Worm (Caenorhabditis elegans) whole organism, young adult: Measurements from ENCODE around the gene hrg-5.

ENCODE experiments used
- B0035.1 ChIP-seq: sonication (generic microtip); optimal IDR thresholded peaks from 2 replicates; lab custom pipeline; 2016; ENCODE audit warnings: missing genetic modification characterization, mild to moderate bottlenecking, missing compliant biosample characterization, missing genotype, missing genetic modification reagents
- C06A6.2 ChIP-seq: fragments of 200-800 bp; sonication (Bioruptor generic); conservative IDR thresholded peaks from 2 replicates; pipeline ENCODE4 v1.3.6; 2022; ENCODE audit warnings: missing genetic modification characterization, missing compliant biosample characterization
- D2030.7 ChIP-seq: fragments of 200-800 bp; sonication (Bioruptor generic); IDR thresholded peaks from 2 replicates; pipeline ENCODE4 v1.3.6; 2022; ENCODE audit warnings: missing genetic modification reagents, missing genetic modification characterization, missing compliant biosample characterization
- F10E7.11 ChIP-seq: sonication (generic microtip); optimal IDR thresholded peaks from 2 replicates; lab custom pipeline; 2017; ENCODE audit warnings: mild to moderate bottlenecking, missing genetic modification characterization, moderate library complexity, missing compliant biosample characterization
- F22D6.2 ChIP-seq: sonication (generic microtip); optimal IDR thresholded peaks from 2 replicates; lab custom pipeline; 2016; ENCODE audit warnings: mild to moderate bottlenecking, missing genetic modification characterization, missing compliant biosample characterization
- F23B12.7 ChIP-seq: sonication (generic microtip); optimal IDR thresholded peaks from 2 replicates; lab custom pipeline; 2017; ENCODE audit warnings: missing genetic modification characterization, mild to moderate bottlenecking, missing compliant biosample characterization, antibody characterized with exemption, moderate library complexity; ENCODE audit not compliant: insufficient read depth
- F49E8.2 ChIP-seq: sonication (generic microtip); optimal IDR thresholded peaks from 3 replicates; lab custom pipeline; 2017; ENCODE audit warnings: missing genetic modification characterization, mild to moderate bottlenecking, missing compliant biosample characterization, antibody characterized with exemption, moderate library complexity; ENCODE audit not compliant: insufficient read depth
- F55B11.4 ChIP-seq: sonication (generic microtip); optimal IDR thresholded peaks from 2 replicates; lab custom pipeline; 2016; ENCODE audit warnings: missing compliant biosample characterization, missing genetic modification characterization, borderline replicate concordance; ENCODE audit not compliant: insufficient read depth
- F57A8.1 ChIP-seq: fragments of 200-800 bp; sonication (Bioruptor generic); optimal IDR thresholded peaks from 2 replicates; lab custom pipeline; 2018; ENCODE audit warnings: mild to moderate bottlenecking, missing genetic modification characterization, moderate library complexity, missing compliant biosample characterization
- T26A5.8 ChIP-seq: sonication (generic microtip); optimal IDR thresholded peaks from 2 replicates; lab custom pipeline; 2016; ENCODE audit warnings: missing genetic modification characterization, missing compliant biosample characterization
- Y53F4B.3 ChIP-seq: fragments of 200-800 bp; sonication (Bioruptor generic); IDR thresholded peaks from 2 replicates; pipeline ENCODE4 v1.3.6; 2022; ENCODE audit warnings: missing genetic modification reagents, missing genetic modification characterization, missing compliant biosample characterization
- Y79H2A.3 ChIP-seq: fragments of 200-800 bp; sonication (Bioruptor generic); conservative IDR thresholded peaks from 2 replicates; pipeline ENCODE4 v1.3.6; 2022; ENCODE audit warnings: missing genetic modification reagents, missing genetic modification characterization, missing compliant biosample characterization
- Y95B8A.8 ChIP-seq: fragments of 200-800 bp; sonication (Bioruptor generic); IDR thresholded peaks from 2 replicates; pipeline ENCODE4 v1.3.6; 2022; ENCODE audit warnings: missing genetic modification reagents, missing genetic modification characterization, missing compliant biosample characterization
- ZK185.1 ChIP-seq: sonication (generic microtip); optimal IDR thresholded peaks from 2 replicates; lab custom pipeline; 2016; ENCODE audit warnings: mild to moderate bottlenecking, missing genetic modification characterization, missing compliant biosample characterization; ENCODE audit not compliant: poor library complexity, severe bottlenecking
- attf-3 ChIP-seq: fragments of 200-800 bp; sonication (Bioruptor generic); conservative IDR thresholded peaks from 2 replicates; pipeline ENCODE4 v1.3.6; 2022; ENCODE audit warnings: missing genetic modification reagents, missing genetic modification characterization, missing compliant biosample characterization
- ceh-100 ChIP-seq: fragments of 200-800 bp; sonication (Bioruptor generic); IDR thresholded peaks from 2 replicates; pipeline ENCODE4 v1.3.6; 2022; ENCODE audit warnings: missing genetic modification reagents, missing genetic modification characterization, missing compliant biosample characterization
- ceh-58 ChIP-seq: fragments of 200-800 bp; sonication (Bioruptor generic); IDR thresholded peaks from 2 replicates; pipeline ENCODE4 v1.3.6; 2022; ENCODE audit warnings: missing genetic modification characterization, missing compliant biosample characterization
- ceh-79 ChIP-seq: sonication (generic microtip); optimal IDR thresholded peaks from 2 replicates; lab custom pipeline; 2017; ENCODE audit warnings: mild to moderate bottlenecking, missing genetic modification characterization, missing compliant biosample characterization
- chd-7 ChIP-seq: sonication (generic microtip); optimal IDR thresholded peaks from 2 replicates; lab custom pipeline; 2016; ENCODE audit warnings: mild to moderate bottlenecking, missing genetic modification characterization, moderate library complexity, missing compliant biosample characterization
- die-1 ChIP-seq: sonication (generic microtip); optimal IDR thresholded peaks from 2 replicates; lab custom pipeline; 2016; ENCODE audit warnings: missing genotype, mild to moderate bottlenecking, missing genetic modification characterization, missing compliant biosample characterization
- dpl-1 ChIP-seq: fragments of 150-350 bp; optimal IDR thresholded peaks from 2 replicates; lab custom pipeline; 2014; ENCODE audit warnings: missing biosample characterization, missing genetic modification reagents, missing genetic modification characterization
- egl-18 ChIP-seq: fragments of 200-800 bp; sonication (Bioruptor generic); IDR thresholded peaks from 2 replicates; pipeline ENCODE4 v1.3.6; 2022; ENCODE audit warnings: missing genetic modification reagents, missing genetic modification characterization, missing compliant biosample characterization
- ekl-4 ChIP-seq: fragments of 200-800 bp; sonication (Bioruptor generic); IDR thresholded peaks from 2 replicates; pipeline ENCODE4 v1.3.6; 2022; ENCODE audit warnings: missing genetic modification reagents, missing genetic modification characterization, missing compliant biosample characterization
- gei-17 ChIP-seq: fragments of 200-800 bp; sonication (Bioruptor generic); optimal IDR thresholded peaks from 2 replicates; lab custom pipeline; 2018; ENCODE audit warnings: mild to moderate bottlenecking, missing genetic modification characterization, missing compliant biosample characterization
- hlh-12 ChIP-seq: sonication (generic microtip); optimal IDR thresholded peaks from 2 replicates; lab custom pipeline; 2016; ENCODE audit warnings: missing genetic modification characterization, missing compliant biosample characterization
- hlh-26 ChIP-seq: fragments of 200-800 bp; sonication (Bioruptor generic); conservative IDR thresholded peaks from 2 replicates; pipeline ENCODE4 v1.3.6; 2022; ENCODE audit warnings: missing genetic modification reagents, missing genetic modification characterization, missing compliant biosample characterization
- hmg-20 ChIP-seq: fragments of 200-800 bp; sonication (Bioruptor generic); IDR thresholded peaks from 2 replicates; pipeline ENCODE4 v1.3.6; 2022; ENCODE audit warnings: missing genetic modification reagents, missing genetic modification characterization, missing compliant biosample characterization
- hsf-1 ChIP-seq: fragments of 200-800 bp; sonication (Bioruptor generic); IDR thresholded peaks from 2 replicates; pipeline ENCODE4 v1.3.6; 2022; ENCODE audit warnings: missing genetic modification reagents, missing genetic modification characterization, missing compliant biosample characterization
- lin-35 ChIP-seq, 3 experiments: fragments of 150-350 bp in 2 of 3; sonication (generic microtip) in 1 of 3; optimal IDR thresholded peaks; 2 replicates each; lab custom pipeline; 2014 to 2018; ENCODE audit warnings: missing biosample characterization in 3 of 3, missing genetic modification characterization in 3 of 3, missing genetic modification reagents in 3 of 3
- lir-1 ChIP-seq: fragments of 200-800 bp; sonication (Bioruptor generic); conservative IDR thresholded peaks from 2 replicates; pipeline ENCODE4 v1.3.6; 2022; ENCODE audit warnings: missing genetic modification reagents, missing genetic modification characterization, missing compliant biosample characterization
- madf-3 ChIP-seq: fragments of 200-800 bp; sonication (Bioruptor generic); IDR thresholded peaks from 2 replicates; pipeline ENCODE4 v1.3.6; 2022; ENCODE audit warnings: missing genetic modification reagents, missing genetic modification characterization, missing compliant biosample characterization
- madf-8 ChIP-seq: fragments of 200-800 bp; sonication (Bioruptor generic); conservative IDR thresholded peaks from 2 replicates; pipeline ENCODE4 v1.3.6; 2022; ENCODE audit warnings: missing genetic modification reagents, missing genetic modification characterization, missing compliant biosample characterization
- mxl-1 ChIP-seq: sonication (generic microtip); optimal IDR thresholded peaks from 2 replicates; lab custom pipeline; 2016; ENCODE audit warnings: missing genetic modification characterization, missing compliant biosample characterization
- nfya-1 ChIP-seq: sonication (generic microtip); optimal IDR thresholded peaks from 2 replicates; lab custom pipeline; 2017; ENCODE audit warnings: antibody characterized with exemption, missing compliant biosample characterization, missing genetic modification characterization, borderline replicate concordance; ENCODE audit not compliant: insufficient read depth
- nfyb-1 ChIP-seq: fragments of 200-800 bp; sonication (Bioruptor generic); IDR thresholded peaks from 2 replicates; pipeline ENCODE4 v1.3.6; 2022; ENCODE audit warnings: missing genetic modification reagents, missing genetic modification characterization, missing compliant biosample characterization
- nhr-80 ChIP-seq: sonication (generic microtip); optimal IDR thresholded peaks from 2 replicates; lab custom pipeline; 2016; ENCODE audit warnings: missing genetic modification characterization, missing compliant biosample characterization
- pbrm-1 ChIP-seq: fragments of 200-800 bp; sonication (Bioruptor generic); IDR thresholded peaks from 2 replicates; pipeline ENCODE4 v1.3.6; 2022; ENCODE audit warnings: missing genetic modification reagents, missing genetic modification characterization, missing compliant biosample characterization
- rcor-1 ChIP-seq: fragments of 200-800 bp; sonication (Bioruptor generic); IDR thresholded peaks from 2 replicates; pipeline ENCODE4 v1.3.6; 2022; ENCODE audit warnings: missing genetic modification reagents, missing genetic modification characterization, missing compliant biosample characterization
- repo-1 ChIP-seq: sonication (generic microtip); optimal IDR thresholded peaks from 2 replicates; lab custom pipeline; 2017; ENCODE audit warnings: mild to moderate bottlenecking, missing genetic modification characterization, missing compliant biosample characterization
- sdz-38 ChIP-seq: sonication (generic microtip); optimal IDR thresholded peaks from 2 replicates; lab custom pipeline; 2016; ENCODE audit warnings: missing genotype, missing genetic modification characterization, missing compliant biosample characterization
- somi-1 ChIP-seq: fragments of 200-800 bp; sonication (Bioruptor generic); optimal IDR thresholded peaks from 2 replicates; lab custom pipeline; 2018; ENCODE audit warnings: mild to moderate bottlenecking, missing genetic modification characterization, missing compliant biosample characterization
- tbp1 ChIP-seq: fragments of 200-800 bp; sonication (Bioruptor generic); optimal IDR thresholded peaks from 2 replicates; lab custom pipeline; 2018; ENCODE audit warnings: mild to moderate bottlenecking, missing genetic modification characterization, missing compliant biosample characterization
- tbx-9 ChIP-seq: sonication (generic microtip); optimal IDR thresholded peaks from 2 replicates; lab custom pipeline; 2016; ENCODE audit warnings: borderline replicate concordance, missing genetic modification characterization, inconsistent platforms, missing compliant biosample characterization
- zfh-2 ChIP-seq: fragments of 200-800 bp; sonication (Bioruptor generic); conservative IDR thresholded peaks from 2 replicates; pipeline ENCODE4 v1.3.6; 2022; ENCODE audit warnings: missing genetic modification reagents, missing genetic modification characterization, missing compliant biosample characterization
- ztf-25 ChIP-seq: fragments of 200-800 bp; sonication (Bioruptor generic); IDR thresholded peaks from 2 replicates; pipeline ENCODE4 v1.3.6; 2022; ENCODE audit warnings: missing genetic modification reagents, missing genetic modification characterization, missing compliant biosample characterization
- ztf-28 ChIP-seq: fragments of 200-800 bp; sonication (Bioruptor generic); IDR thresholded peaks from 2 replicates; pipeline ENCODE4 v1.3.6; 2022; ENCODE audit warnings: missing genetic modification reagents, missing genetic modification characterization, missing compliant biosample characterization

Gene hrg-5

ce11 chrIV:11026648-11027047, 2.6 kb downstream of the hrg-5 start (continued):
- TF ChIP-seq Y95B8A.8 (GFP tag; lab: Robert Waterston, UW) (no peak), repo-1 (tag; lab: Kevin White, UChicago) (no peak), attf-3 (no peak), madf-3 (GFP tag; lab: Robert Waterston, UW) (0 out of 2 replicates have a peak, but pooled peaks have one; percentile 6), hsf-1 (GFP tag; lab: Robert Waterston, UW) (peak; percentile 13; the same call in 1 of the 2 replicates), lir-1 (GFP tag; lab: Robert Waterston, UW) (no peak), rcor-1 (GFP tag; lab: Robert Waterston, UW) (no peak), nhr-80 (no peak), C06A6.2 (GFP tag; lab: Robert Waterston, UW) (no peak), tbp1 (GFP tag; lab: Kevin White, UChicago) (no peak)
- TF ChIP-seq, all 124 proteins: peak for 6

- peak; percentile 88 for TF ChIP-seq F49E8.2 (tag; lab: Kevin White, UChicago)
- peak; percentile 79; the same call in 1 of the 2 replicates for TF ChIP-seq Y53F4B.3 (GFP tag; lab: Robert Waterston, UW)
- TF ChIP-seq T26A5.8 (tag; lab: Kevin White, UChicago) = peak; percentile 80
- TF ChIP-seq tbx-9 (tag; lab: Kevin White, UChicago) = peak; percentile 88
- peak; percentile 81 for TF ChIP-seq hlh-12 (tag; lab: Kevin White, UChicago)
- TF ChIP-seq ztf-28 (GFP tag; lab: Robert Waterston, UW) = peak; percentile 82; the same call in 1 of the 2 replicates
- TF ChIP-seq F22D6.2 = peak; percentile 13
- TF ChIP-seq F10E7.11 (tag; lab: Kevin White, UChicago) = peak; percentile 82
- no peak for TF ChIP-seq nfya-1 (tag; lab: Kevin White, UChicago)
- 0 out of 2 replicates have a peak, but pooled peaks have one; percentile 77 for TF ChIP-seq egl-18 (GFP tag; lab: Robert Waterston, UW)
- TF ChIP-seq D2030.7 (GFP tag; lab: Robert Waterston, UW) = peak; percentile 96
- no peak for TF ChIP-seq lin-35 (GFP tag; optimal IDR thresholded peaks at IDR 0.05; lab: Kevin White, UChicago)
- peak; percentile 88 for TF ChIP-seq ekl-4 (GFP tag; lab: Robert Waterston, UW)
- peak; percentile 79; the same call in 1 of the 2 replicates for TF ChIP-seq Y79H2A.3 (GFP tag; lab: Robert Waterston, UW)
- TF ChIP-seq chd-7 (tag; lab: Kevin White, UChicago) = peak; percentile 96
- TF ChIP-seq ztf-25 (GFP tag; lab: Robert Waterston, UW) = peak; percentile 96
- no peak for TF ChIP-seq F55B11.4 (tag; lab: Kevin White, UChicago)
- peak; percentile 66; the same call in 1 of the 2 replicates for TF ChIP-seq ceh-100 (GFP tag; lab: Robert Waterston, UW)
- TF ChIP-seq mxl-1 (tag; lab: Kevin White, UChicago) = peak; percentile 95
- TF ChIP-seq madf-8 (GFP tag; lab: Robert Waterston, UW) = peak; percentile 55; the same call in 1 of the 2 replicates
- TF ChIP-seq somi-1 (GFP tag; lab: Kevin White, UChicago) = peak; percentile 76
- TF ChIP-seq Y95B8A.8 (GFP tag; lab: Robert Waterston, UW) = no peak; the same call in 1 of the 2 replicates
- peak; percentile 75; the same call in 1 of the 2 replicates for TF ChIP-seq hlh-26 (GFP tag; lab: Robert Waterston, UW)
- TF ChIP-seq hmg-20 (GFP tag; lab: Robert Waterston, UW) = peak; percentile 73
- no peak for TF ChIP-seq dpl-1
- TF ChIP-seq B0035.1 (tag; lab: Kevin White, UChicago) = peak; percentile 84
- peak; percentile 95 for TF ChIP-seq F57A8.1 (GFP tag; lab: Kevin White, UChicago)
- peak; percentile 49 for TF ChIP-seq F23B12.7 (tag; lab: Kevin White, UChicago)
- peak; percentile 97 for TF ChIP-seq die-1 (tag; lab: Kevin White, UChicago)
- peak; percentile 29 for TF ChIP-seq gei-17 (GFP tag; lab: Kevin White, UChicago)
- TF ChIP-seq ZK185.1 (tag; lab: Kevin White, UChicago) = peak; percentile 88
- TF ChIP-seq ceh-58 (GFP tag; lab: Robert Waterston, UW) = peak; percentile 96; the same call in 1 of the 2 replicates
- TF ChIP-seq nfyb-1 (GFP tag; lab: Robert Waterston, UW) = peak; percentile 87
- peak; percentile 64 for TF ChIP-seq sdz-38 (tag; lab: Kevin White, UChicago)
- TF ChIP-seq zfh-2 (GFP tag; lab: Robert Waterston, UW) = no peak; the same call in 1 of the 2 replicates
- peak; percentile 89 for TF ChIP-seq pbrm-1 (GFP tag; lab: Robert Waterston, UW)
- peak; percentile 93 for TF ChIP-seq ceh-79 (tag; lab: Kevin White, UChicago)
Observed at ce11 chrIV:11025941-11026340, 3.3 kb downstream of the hrg-5 start.
